Fruit fly (Drosophila melanogaster): Measurements from ENCODE around the gene Nepl16.
A peak's percentile ranks its signal among the peaks of the same experiment; 100 is the strongest.
"Not testable (repeated sequence)": the region's sequence is repeated elsewhere in the genome, so short reads cannot be mapped to it uniquely, and the experiment has no call there.

The Nepl16 gene

DNA sequence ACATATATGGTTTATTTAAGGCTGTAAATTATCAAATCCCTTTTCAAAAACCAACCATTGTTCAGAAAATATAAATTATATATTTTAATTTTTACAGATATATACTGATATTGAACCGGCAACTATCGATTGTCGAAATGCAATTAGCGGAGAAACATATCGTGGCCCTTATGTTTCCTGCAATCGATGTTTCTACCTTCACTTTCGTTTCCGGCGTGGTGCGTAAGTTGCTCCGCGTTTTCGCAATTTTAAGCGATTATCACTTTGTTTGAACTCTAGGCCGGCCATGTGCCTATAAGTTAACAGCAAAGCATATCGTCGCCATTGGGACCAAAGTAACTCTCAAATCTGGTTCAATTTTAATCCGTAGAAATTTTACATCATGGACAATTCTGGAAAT is 10.9 kb upstream of the Nepl16 start, which contains the start of gene vig2 (continued):
- TF ChIP-seq CG34422 (GFP tag; IDR thresholded peaks at IDR 0.05) (peak; percentile 82), CoRest (tag; optimal IDR thresholded peaks at IDR 0.05) (peak; percentile 38), CG33557 (GFP tag; optimal IDR thresholded peaks at IDR 0.05) (peak; percentile 12), CG34376 (GFP tag; optimal IDR thresholded peaks at IDR 0.05) (peak; percentile 57), CG42726 (GFP tag; IDR thresholded peaks at IDR 0.05; ENCODE audit: partially characterized antibody) (peak; percentile 92), CG16779 (GFP tag; IDR thresholded peaks at IDR 0.05) (peak; percentile 66; the same call in 1 of the 2 replicates), CG12659 (GFP tag; optimal IDR thresholded peaks at IDR 0.05) (peak; percentile 44), CG30020 (tag; optimal IDR thresholded peaks at IDR 0.05) (peak; percentile 25), CG9437 (GFP tag; optimal IDR thresholded peaks at IDR 0.05) (peak; percentile 68), Hsf (GFP tag; optimal IDR thresholded peaks at IDR 0.05) (peak; percentile 12), hkb (GFP tag; IDR thresholded peaks at IDR 0.05) (peak; percentile 61; the same call in 1 of the 2 replicates), CG18262 (tag; optimal IDR thresholded peaks at IDR 0.05) (peak; percentile 40), CG10543 (GFP tag; optimal IDR thresholded peaks at IDR 0.05) (peak; percentile 5), CG30431 (GFP tag; optimal IDR thresholded peaks at IDR 0.05) (peak; percentile 39), MBD-R2 (GFP tag; IDR thresholded peaks at IDR 0.05) (peak; percentile 58), bbx (GFP tag; IDR thresholded peaks at IDR 0.05; ENCODE audit: partially characterized antibody) (peak; percentile 92), Adf1 (GFP tag; IDR thresholded peaks at IDR 0.05) (peak; percentile 28), ranshi (GFP tag; IDR thresholded peaks at IDR 0.05) (peak; percentile 66; the same call in 1 of the 2 replicates), CG5953 (GFP tag; IDR thresholded peaks at IDR 0.05) (peak; percentile 81), CG17385 (GFP tag; optimal IDR thresholded peaks at IDR 0.05) (peak; percentile 60), D19B (GFP tag; optimal IDR thresholded peaks at IDR 0.05) (peak; percentile 16), CG11696 (GFP tag; IDR thresholded peaks at IDR 0.05) (peak; percentile 60; the same call in 1 of the 2 replicates), gce (GFP tag; IDR thresholded peaks at IDR 0.05) (peak; percentile 75; the same call in 2 of the 3 replicates), B-H1 (GFP tag; IDR thresholded peaks at IDR 0.05) (peak; percentile 39; the same call in 1 of the 3 replicates), E2f1 (GFP tag; IDR thresholded peaks at IDR 0.05) (peak; percentile 67), CG1233 (GFP tag; optimal IDR thresholded peaks at IDR 0.05) (peak; percentile 66), Dp (GFP tag; optimal IDR thresholded peaks at IDR 0.05) (peak; percentile 4), knrl (GFP tag; IDR thresholded peaks at IDR 0.05; ENCODE audit: partially characterized antibody) (peak; percentile 89), CG18619 (GFP tag; optimal IDR thresholded peaks at IDR 0.05) (peak; percentile 71), B-H2 (GFP tag; optimal IDR thresholded peaks at IDR 0.05) (peak; percentile 3), Oli (tag; optimal IDR thresholded peaks at IDR 0.05) (peak; percentile 34), Sry-δ (GFP tag; optimal IDR thresholded peaks at IDR 0.05) (peak; percentile 56), CG6813 (GFP tag; optimal IDR thresholded peaks at IDR 0.05) (peak; percentile 59), Meics (GFP tag; optimal IDR thresholded peaks at IDR 0.05) (peak; percentile 74), unc-4 (GFP tag; IDR thresholded peaks at IDR 0.05; ENCODE audit: partially characterized antibody) (peak; percentile 75), CG17829 (tag; optimal IDR thresholded peaks at IDR 0.05) (peak; percentile 3), CG10209 (GFP tag; optimal IDR thresholded peaks at IDR 0.05) (peak; percentile 59), CG10267 (tag; optimal IDR thresholded peaks at IDR 0.05) (peak; percentile 0), CG10366 (GFP tag; IDR thresholded peaks at IDR 0.05) (peak; percentile 84), phol (tag; optimal IDR thresholded peaks at IDR 0.05) (peak; percentile 39), CG10959 (GFP tag; IDR thresholded peaks at IDR 0.05) (peak; percentile 47; the same call in 1 of the 2 replicates), Med (GFP tag) (peak; percentile 92), ewg (GFP tag; optimal IDR thresholded peaks at IDR 0.05) (peak; percentile 22), NC2β (GFP tag; optimal IDR thresholded peaks at IDR 0.05) (peak; percentile 22), Ptx1 (GFP tag; IDR thresholded peaks at IDR 0.05) (peak; percentile 70), sob (GFP tag; IDR thresholded peaks at IDR 0.05) (peak; percentile 84), ttk (GFP tag; IDR thresholded peaks at IDR 0.05) (peak; percentile 77; the same call in 1 of the 2 replicates), luna (GFP tag; optimal IDR thresholded peaks at IDR 0.05) (peak; percentile 5), Hr3 (GFP tag; optimal IDR thresholded peaks at IDR 0.05) (peak; percentile 3)
- TF ChIP-seq hkb (optimal IDR thresholded peaks at IDR 0.05) = not testable (repeated sequence)
